Fruit fly (Drosophila melanogaster) ovary, adult (tissue): ENCODE measurements around the gene CG8475.

Experiments used
- CG17801 ChIP-seq: fragments of 200-800 bp; optimal IDR thresholded peaks from 2 replicates; lab custom pipeline; 2019; ENCODE audit warnings: missing biosample characterization, mild to moderate bottlenecking, missing genetic modification characterization, moderate library complexity; ENCODE audit not compliant: partially characterized antibody

Gene CG8475

dm6 chr2L:8213987-8214386, 17.3 kb upstream of the CG8475 start, which contains the start of gene CG8353:
TSS of gene CG8353 (plus strand) at chr2L:8214045.
- no peak for TF ChIP-seq CG17801 (GFP tag; lab: Kevin White, UChicago)

dm6 chr2L:8212666-8213270, 16.1 kb upstream of the CG8475 start, which contains the start of the genes CG8372 and CG8360:
TSS of gene CG8372 (minus strand) at chr2L:8212902.
TSS of gene CG8360 (plus strand) at chr2L:8212959.
- peak; percentile 98 for TF ChIP-seq CG17801 (GFP tag; lab: Kevin White, UChicago)

dm6 chr2L:8211070-8211469, 14.4 kb upstream of the CG8475 start, which contains the start of gene Ssb-c31a:
TSS of gene Ssb-c31a (plus strand) at chr2L:8211347.
- TF ChIP-seq CG17801 (GFP tag; lab: Kevin White, UChicago) = peak; percentile 78

dm6 chr2L:8210468-8210867, 13.8 kb upstream of the CG8475 start:
- no peak for TF ChIP-seq CG17801 (GFP tag; lab: Kevin White, UChicago)

- TF ChIP-seq CG17801 (GFP tag; lab: Kevin White, UChicago) = no peak
Observed at dm6 chr2L:8209362-8209761, 12.6 kb upstream of the CG8475 start.

- no peak for TF ChIP-seq CG17801 (GFP tag; lab: Kevin White, UChicago)
Observed at dm6 chr2L:8205871-8206270, 9.2 kb upstream of the CG8475 start, which contains the start of gene CG8419. TSS of gene CG8419 (plus strand) at chr2L:8206171.

- peak; percentile 100 for TF ChIP-seq CG17801 (GFP tag; lab: Kevin White, UChicago)
Observed at dm6 chr2L:8204996-8205567, 8.4 kb upstream of the CG8475 start, which contains the start of gene SLC5A11. TSS of gene SLC5A11 (minus strand) at chr2L:8205132.

dm6 chr2L:8204366-8204765, 7.6 kb upstream of the CG8475 start:
- TF ChIP-seq CG17801 (GFP tag; lab: Kevin White, UChicago) = no peak

dm6 chr2L:8203748-8204147, 7.0 kb upstream of the CG8475 start:
- peak; percentile 61 for TF ChIP-seq CG17801 (GFP tag; lab: Kevin White, UChicago)

dm6 chr2L:8202569-8202968, 5.9 kb upstream of the CG8475 start:
- no peak for TF ChIP-seq CG17801 (GFP tag; lab: Kevin White, UChicago)

- peak; percentile 45 for TF ChIP-seq CG17801 (GFP tag; lab: Kevin White, UChicago)
Observed at dm6 chr2L:8198757-8199156, 2.0 kb upstream of the CG8475 start, which contains the start of gene PGAP5. TSS of gene PGAP5 (plus strand) at chr2L:8198882.

- no peak for TF ChIP-seq CG17801 (GFP tag; lab: Kevin White, UChicago)
Observed at dm6 chr2L:8195722-8196323, 895 bp downstream of the CG8475 start.

- TF ChIP-seq CG17801 (GFP tag; lab: Kevin White, UChicago) = no peak
Observed at dm6 chr2L:8190681-8191080, 6.0 kb downstream of the CG8475 start, which contains the start of gene CG34134. TSS of gene CG34134 (minus strand) at chr2L:8190781.

- TF ChIP-seq CG17801 (GFP tag; lab: Kevin White, UChicago) = no peak
Observed at dm6 chr2L:8185008-8185407, 11.7 kb downstream of the CG8475 start.

- TF ChIP-seq CG17801 (GFP tag; lab: Kevin White, UChicago) = no peak
Observed at dm6 chr2L:8171544-8171943, 25.2 kb downstream of the CG8475 start.
